Worm (Caenorhabditis elegans): ENCODE results near the gene ule-3.

ce11 chrV:10784011-10784410, 9.6 kb upstream of the ule-3 start, which contains the start of gene D1054.8:
- TF ChIP-seq sea-1 (GFP tag; conservative IDR thresholded peaks at IDR 0.05) (no peak), ets-7 (tag; optimal IDR thresholded peaks at IDR 0.05) (no peak), ceh-13 (GFP tag; optimal IDR thresholded peaks at IDR 0.05) (no peak), ama-1 (optimal IDR thresholded peaks at IDR 0.05) (no peak), tbx-37 (GFP tag; conservative IDR thresholded peaks at IDR 0.05) (no peak), hmbx-1 (tag; optimal IDR thresholded peaks at IDR 0.05) (no peak), flt-1 (GFP tag; IDR thresholded peaks at IDR 0.05) (no peak), scrt-1 (GFP tag; IDR thresholded peaks at IDR 0.05) (no peak), hmg-4 (GFP tag; optimal IDR thresholded peaks at IDR 0.05) (no peak)
